Worm (Caenorhabditis elegans): ENCODE measurements around the gene wht-8.

DNA sequence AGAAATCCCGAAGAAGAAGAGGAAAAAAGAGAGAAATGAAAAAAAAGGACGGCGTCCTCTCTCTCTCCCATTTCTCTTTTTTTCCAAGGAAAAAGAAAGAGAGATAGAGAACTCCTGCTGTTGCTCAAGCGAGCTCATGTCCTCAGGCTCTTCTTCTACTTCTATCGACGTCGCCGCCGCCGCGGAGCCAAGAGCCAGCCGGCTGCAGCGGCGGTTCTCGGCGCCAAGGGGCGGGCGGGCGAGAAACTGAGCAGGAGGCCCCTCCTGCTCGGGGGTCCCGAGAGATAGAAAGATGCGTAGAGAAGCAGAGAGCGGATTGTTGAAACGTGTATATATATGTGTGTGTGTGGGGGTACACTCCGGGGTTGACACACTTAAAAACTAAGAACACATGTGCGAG lies 15.6 kb upstream of the wht-8 start:
- TF ChIP-seq mes-4 (tag; optimal IDR thresholded peaks at IDR 0.05) (no peak), snpc-3.4 (tag; optimal IDR thresholded peaks at IDR 0.05) (no peak)

Measured in whole organism, young adult.